Fruit fly (Drosophila melanogaster) whole organism, wandering third instar larva: Measurements from ENCODE around the gene ttk.
A peak's percentile ranks its signal among the peaks of the same experiment; 100 is the strongest.

Experiments
- Hnf4 ChIP-seq: fragments of 200-800 bp; sonication (Bioruptor generic); optimal IDR thresholded peaks from 2 replicates; lab custom pipeline; 2016; ENCODE audit warnings: missing biosample characterization, mild to moderate bottlenecking, missing genetic modification characterization
- Hr78 ChIP-seq: fragments of >200 bp; optimal IDR thresholded peaks from 2 replicates; lab custom pipeline; 2017; ENCODE audit warnings: missing biosample characterization, missing genetic modification characterization
- Mio ChIP-seq: sonication (Bioruptor generic); optimal IDR thresholded peaks from 2 replicates; lab custom pipeline; 2016; ENCODE audit warnings: missing biosample characterization, missing genetic modification characterization
- br ChIP-seq: fragments of 200-800 bp; sonication (Bioruptor generic); optimal IDR thresholded peaks from 2 replicates; lab custom pipeline; 2016; ENCODE audit warnings: missing biosample characterization, missing genetic modification characterization
- dmrt93B ChIP-seq: fragments of 200-800 bp; sonication (Bioruptor generic); optimal IDR thresholded peaks from 2 replicates; lab custom pipeline; 2018; ENCODE audit warnings: missing biosample characterization, mild to moderate bottlenecking, missing genetic modification characterization
- ey ChIP-seq: fragments of 200-800 bp; sonication (Bioruptor generic); optimal IDR thresholded peaks from 2 replicates; lab custom pipeline; 2016; ENCODE audit warnings: missing biosample characterization, missing genetic modification characterization
- fru ChIP-seq: fragments of 200-800 bp; sonication (Bioruptor generic); optimal IDR thresholded peaks from 3 replicates; lab custom pipeline; 2016; ENCODE audit warnings: missing biosample characterization, mild to moderate bottlenecking, missing genetic modification characterization
- jim ChIP-seq: fragments of 175-275, 200-325 bp; sonication (Bioruptor generic); optimal IDR thresholded peaks from 2 replicates; lab custom pipeline; 2016; ENCODE audit warnings: missing biosample characterization, mild to moderate bottlenecking, missing genetic modification characterization
- lola ChIP-seq: fragments of >200 bp; optimal IDR thresholded peaks from 2 replicates; lab custom pipeline; 2017; ENCODE audit warnings: missing biosample characterization, missing genetic modification characterization
- rgr ChIP-seq: fragments of 200-800 bp; sonication (Bioruptor generic); optimal IDR thresholded peaks from 3 replicates; lab custom pipeline; 2016; ENCODE audit warnings: missing biosample characterization, mild to moderate bottlenecking, missing genetic modification characterization
- usp ChIP-seq: fragments of >200 bp; optimal IDR thresholded peaks from 2 replicates; lab custom pipeline; 2017; ENCODE audit warnings: missing biosample characterization, missing genetic modification characterization

DNA sequence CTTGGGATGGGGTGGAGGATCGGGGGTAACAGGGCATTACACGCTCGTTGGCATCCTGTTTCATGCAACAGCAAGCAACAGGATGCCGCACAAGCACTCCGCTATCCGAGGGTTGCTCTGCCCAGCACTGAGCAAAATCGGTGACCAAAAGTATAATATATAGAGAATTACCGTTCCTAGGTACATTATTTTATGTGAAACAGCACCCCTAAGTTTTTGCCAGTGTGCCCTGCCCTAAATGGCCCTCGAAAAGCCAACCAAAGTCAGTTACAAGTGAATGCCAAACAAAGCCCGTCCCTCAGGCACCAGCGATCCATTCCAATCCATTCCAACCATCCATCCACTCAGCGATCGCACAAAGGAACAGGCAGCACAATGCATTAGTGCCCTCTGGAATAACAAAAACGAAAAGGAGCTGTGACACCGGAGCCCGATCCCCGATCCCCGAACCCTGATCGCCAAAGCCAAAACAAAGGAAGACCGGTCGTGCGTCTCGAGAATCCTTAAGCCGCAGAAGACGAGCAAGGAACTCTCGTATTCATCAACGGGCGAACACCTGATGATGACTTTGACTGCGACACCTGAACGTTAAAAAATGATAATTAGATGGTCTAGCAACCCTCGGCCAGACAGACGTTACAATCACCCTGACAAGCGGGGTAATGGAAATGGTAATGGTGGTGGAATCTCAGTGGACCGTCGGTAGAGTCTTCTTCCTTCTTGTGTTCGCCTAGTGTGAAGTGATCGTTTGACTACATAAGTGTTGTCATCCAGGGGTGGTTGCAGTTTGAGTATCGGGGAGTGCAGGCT is 30.4 kb upstream of the ttk start:
- TF ChIP-seq fru (GFP tag; lab: Kevin White, UChicago) (peak; percentile 64), usp (GFP tag; lab: Kevin White, UChicago) (no peak), lola (GFP tag; lab: Kevin White, UChicago) (no peak), dmrt93B (GFP tag; lab: Kevin White, UChicago) (no peak), Hr78 (GFP tag; lab: Kevin White, UChicago) (no peak), ey (GFP tag; lab: Kevin White, UChicago) (peak; percentile 2), rgr (GFP tag; lab: Kevin White, UChicago) (peak; percentile 13), jim (GFP tag; lab: Kevin White, UChicago) (no peak), Mio (GFP tag; lab: Kevin White, UChicago) (no peak), br (GFP tag; lab: Kevin White, UChicago) (peak; percentile 32), Hnf4 (GFP tag; lab: Kevin White, UChicago) (no peak)
